Fruit fly (Drosophila melanogaster): ENCODE measurements around the gene aly.

- TF ChIP-seq CG11294 (GFP tag; IDR thresholded peaks at IDR 0.05) (peak; percentile 100), Hr38 (GFP tag; optimal IDR thresholded peaks at IDR 0.05) (peak; percentile 99), ss (GFP tag; optimal IDR thresholded peaks at IDR 0.05) (peak; percentile 94 to 97), fkh (GFP tag; optimal IDR thresholded peaks at IDR 0.05) (peak; percentile 96), topi (GFP tag; optimal IDR thresholded peaks at IDR 0.05) (peak; percentile 100), Sox15 (GFP tag; optimal IDR thresholded peaks at IDR 0.05) (peak; percentile 100), net (GFP tag; optimal IDR thresholded peaks at IDR 0.05) (peak; percentile 100), CG34406 (GFP tag; optimal IDR thresholded peaks at IDR 0.05) (peak; percentile 100), CG6808 (GFP tag; optimal IDR thresholded peaks at IDR 0.05) (peak; percentile 97), cyc (GFP tag; optimal IDR thresholded peaks at IDR 0.05) (peak; percentile 100), Sox102F (GFP tag; optimal IDR thresholded peaks at IDR 0.05) (peak; percentile 100), Ets96B (tag; optimal IDR thresholded peaks at IDR 0.05) (peak; percentile 99), CG16779 (tag; optimal IDR thresholded peaks at IDR 0.05) (peak; percentile 98), Sox14 (GFP tag; optimal IDR thresholded peaks at IDR 0.05) (peak; percentile 100)
Measured at dm6 chr3L:3060054-3060979, 34.0 kb upstream of the aly start.
